Worm (Caenorhabditis elegans) whole organism, L2 larva: ENCODE results near the gene ubxn-2.
"Not testable (repeated sequence)": the region's sequence is repeated elsewhere in the genome, so short reads cannot be mapped to it uniquely, and the experiment has no call there.

Source experiments
- C34F6.9 ChIP-seq: fragments of 150-350 bp; optimal IDR thresholded peaks from 2 replicates; lab custom pipeline; 2014; ENCODE audit warnings: missing biosample characterization, missing genetic modification characterization
- Y55F3AM.14 ChIP-seq: fragments of 200-800 bp; sonication (Bioruptor generic); optimal IDR thresholded peaks from 2 replicates; lab custom pipeline; 2018; ENCODE audit warnings: mild to moderate bottlenecking, missing genetic modification characterization, missing compliant biosample characterization
- ZK546.5 ChIP-seq: sonication (generic microtip); optimal IDR thresholded peaks from 2 replicates; lab custom pipeline; 2017; ENCODE audit warnings: missing biosample characterization, missing genetic modification characterization
- alr-1 ChIP-seq: fragments of 150-350 bp; optimal IDR thresholded peaks from 2 replicates; lab custom pipeline; 2014; ENCODE audit warnings: missing biosample characterization, missing genetic modification characterization
- aly-2 ChIP-seq: fragments of 150-350 bp; optimal IDR thresholded peaks from 2 replicates; lab custom pipeline; 2014; ENCODE audit warnings: missing biosample characterization, missing genetic modification characterization
- ama-1 ChIP-seq: fragments of 150-350 bp; optimal IDR thresholded peaks from 2 replicates; lab custom pipeline; 2018; ENCODE audit warnings: inconsistent platforms
- ceh-16 ChIP-seq: fragments of 150-350 bp; optimal IDR thresholded peaks from 2 replicates; lab custom pipeline; 2014; ENCODE audit warnings: missing biosample characterization, missing genetic modification characterization
- ceh-82 ChIP-seq: fragments of 150-350 bp; optimal IDR thresholded peaks from 2 replicates; lab custom pipeline; 2014; ENCODE audit warnings: missing biosample characterization, missing genetic modification characterization
- crh-2 ChIP-seq: sonication (generic microtip); optimal IDR thresholded peaks from 2 replicates; lab custom pipeline; 2017; ENCODE audit warnings: missing biosample characterization, missing genetic modification characterization
- dmd-4 ChIP-seq: sonication (generic microtip); optimal IDR thresholded peaks from 2 replicates; lab custom pipeline; 2017; ENCODE audit warnings: missing biosample characterization, missing genetic modification characterization
- egl-27 ChIP-seq: sonication (generic microtip); optimal IDR thresholded peaks from 3 replicates; lab custom pipeline; 2017; ENCODE audit warnings: missing biosample characterization, missing genetic modification reagents, missing genetic modification characterization
- elt-3 ChIP-seq: sonication (generic microtip); optimal IDR thresholded peaks from 2 replicates; lab custom pipeline; 2017; ENCODE audit warnings: missing biosample characterization, missing genetic modification characterization
- fos-1 ChIP-seq: fragments of 150-350 bp; optimal IDR thresholded peaks from 2 replicates; lab custom pipeline; 2014; ENCODE audit warnings: missing biosample characterization, missing genetic modification characterization
- lin-13 ChIP-seq: fragments of 150-350 bp; optimal IDR thresholded peaks from 2 replicates; lab custom pipeline; 2014; ENCODE audit warnings: missing biosample characterization, missing genetic modification reagents, missing genetic modification characterization
- lin-39 ChIP-seq: fragments of 150-350 bp; optimal IDR thresholded peaks from 2 replicates; lab custom pipeline; 2014; ENCODE audit warnings: missing biosample characterization, missing genetic modification reagents, missing genetic modification characterization
- lsy-2 ChIP-seq, 2 experiments: fragments of 150-350 bp in 1 of 2; sonication (generic microtip) in 1 of 2; optimal IDR thresholded peaks; 2 replicates each; lab custom pipeline; 2014 to 2017; ENCODE audit warnings: missing biosample characterization in 2 of 2, missing genetic modification characterization in 2 of 2
- mbf-1 ChIP-seq: sonication (generic microtip); optimal IDR thresholded peaks from 2 replicates; lab custom pipeline; 2017; ENCODE audit warnings: missing biosample characterization, missing genetic modification characterization
- mdl-1 ChIP-seq, 2 experiments: fragments of 150-350 bp in 1 of 2; sonication (generic microtip) in 1 of 2; optimal IDR thresholded peaks; 2 replicates each; lab custom pipeline; 2017; ENCODE audit warnings: missing biosample characterization in 2 of 2, missing genetic modification characterization in 2 of 2
- nhr-129 ChIP-seq: fragments of 150-350 bp; optimal IDR thresholded peaks from 2 replicates; lab custom pipeline; 2014; ENCODE audit warnings: missing biosample characterization, missing genetic modification characterization
- nhr-25 ChIP-seq: fragments of 150-350 bp; sonication (generic microtip); optimal IDR thresholded peaks from 3 replicates; lab custom pipeline; 2014; ENCODE audit warnings: missing biosample characterization, missing genetic modification characterization
- nhr-6 ChIP-seq: fragments of 150-350 bp; optimal IDR thresholded peaks from 2 replicates; lab custom pipeline; 2014; ENCODE audit warnings: missing biosample characterization, missing genetic modification characterization
- peb-1 ChIP-seq: fragments of 150-350 bp; optimal IDR thresholded peaks from 2 replicates; lab custom pipeline; 2014; ENCODE audit warnings: missing biosample characterization, missing genetic modification characterization
- sem-4 ChIP-seq: fragments of 150-350 bp; optimal IDR thresholded peaks from 2 replicates; lab custom pipeline; 2014; ENCODE audit warnings: missing biosample characterization, missing genetic modification reagents, missing genetic modification characterization
- skn-1 ChIP-seq: sonication (generic microtip); optimal IDR thresholded peaks from 2 replicates; lab custom pipeline; 2017; ENCODE audit warnings: missing biosample characterization, missing genetic modification characterization
- sma-3 ChIP-seq: sonication (generic microtip); optimal IDR thresholded peaks from 2 replicates; lab custom pipeline; 2016; ENCODE audit warnings: missing genetic modification reagents, missing genetic modification characterization, missing compliant biosample characterization
- unc-55 ChIP-seq: fragments of 150-350 bp; sonication (generic microtip); optimal IDR thresholded peaks from 3 replicates; lab custom pipeline; 2014; ENCODE audit warnings: missing biosample characterization, missing genetic modification reagents, missing genetic modification characterization
- unc-62 ChIP-seq: fragments of 150-350 bp; optimal IDR thresholded peaks from 2 replicates; lab custom pipeline; 2014; ENCODE audit warnings: missing biosample characterization, missing genetic modification reagents, missing genetic modification characterization
- zag-1 ChIP-seq: fragments of 150-350 bp; optimal IDR thresholded peaks from 2 replicates; lab custom pipeline; 2014; ENCODE audit warnings: missing biosample characterization, missing genetic modification characterization
- ztf-11 ChIP-seq: sonication (generic microtip); optimal IDR thresholded peaks from 2 replicates; lab custom pipeline; 2017; ENCODE audit warnings: missing biosample characterization, missing genetic modification characterization
- ztf-4 ChIP-seq: fragments of 150-350 bp; optimal IDR thresholded peaks from 2 replicates; lab custom pipeline; 2014; ENCODE audit warnings: missing biosample characterization, missing genetic modification characterization

The ubxn-2 gene

DNA sequence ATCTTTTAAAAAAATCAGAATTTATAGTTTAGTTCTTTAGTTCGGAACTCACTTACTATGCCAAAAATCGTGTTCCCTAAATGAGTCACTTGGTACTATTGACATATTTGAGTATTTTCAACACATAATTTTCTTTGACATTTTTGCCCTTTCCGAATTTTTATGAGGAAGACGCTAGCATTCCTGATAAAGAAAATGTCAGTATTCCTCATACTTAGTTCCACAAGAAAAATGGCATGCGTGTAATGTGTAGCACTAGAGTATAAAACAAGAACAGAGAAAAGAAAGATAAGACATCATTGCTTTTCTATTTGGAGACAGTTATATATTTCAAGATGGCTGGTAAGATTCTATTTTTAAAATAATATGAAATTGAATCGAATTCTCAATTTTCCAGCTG lies 4.3 kb upstream of the ubxn-2 start, which contains the start of gene Y94H6A.2:
Gene Y94H6A.2, plus strand, starts transcription at position 336 of the 400 bp plus-strand sequence.
- TF ChIP-seq Y55F3AM.14 (GFP tag; lab: Kevin White, UChicago): no peak
- TF ChIP-seq fos-1: peak; percentile 76

DNA sequence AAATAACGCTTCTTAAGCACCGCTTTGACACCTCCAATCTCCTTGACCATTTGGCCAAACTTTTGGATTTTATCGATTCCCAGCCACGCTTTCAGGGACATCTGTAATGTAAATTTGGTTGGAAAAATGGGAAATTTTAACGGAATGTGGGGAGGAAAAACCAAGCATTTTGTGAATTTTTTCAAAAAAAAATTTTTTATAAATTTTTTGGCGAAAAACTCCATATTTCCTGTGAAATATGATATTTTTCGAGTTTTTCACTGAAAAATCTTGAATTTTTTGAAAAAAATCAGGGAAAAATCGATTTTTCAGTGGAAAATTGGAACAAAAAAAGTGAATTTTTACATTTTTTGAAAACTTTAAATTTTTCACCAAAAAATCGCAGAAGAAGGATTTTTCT lies 5.9 kb downstream of the ubxn-2 start, which contains the start of gene ndua-12:
Gene ndua-12, minus strand, starts transcription at position 101 of the 400 bp plus-strand sequence.
- TF ChIP-seq ceh-82; alr-1 (tag; lab: Kevin White, UChicago); nhr-129 (tag; lab: Kevin White, UChicago): not testable (repeated sequence)
- TF ChIP-seq, all 48 proteins: peak for 0; not testable (repeated sequence) for 48

DNA sequence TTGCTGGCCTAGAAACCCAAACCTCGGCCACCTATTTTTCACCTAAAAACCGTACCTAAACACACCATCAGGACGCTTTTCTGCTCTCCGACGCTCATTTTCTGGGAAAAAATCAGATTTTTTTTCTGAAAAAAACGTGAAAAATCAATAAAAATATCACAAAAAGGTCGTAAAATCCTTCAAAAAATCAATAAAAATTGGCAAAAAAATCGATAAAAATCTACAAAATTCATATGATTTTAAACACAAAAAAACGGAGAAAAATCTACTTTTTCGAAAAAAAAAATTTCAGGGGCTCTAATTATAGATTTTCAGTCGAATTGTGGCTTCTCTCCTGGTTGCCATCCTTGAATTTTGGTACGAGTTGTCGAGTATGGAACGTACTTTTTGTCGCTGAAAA lies 9.1 kb downstream of the ubxn-2 start, which contains the start of gene Y94H6A.7:
Gene Y94H6A.7, minus strand, starts transcription at position 101 of the 400 bp plus-strand sequence.
- TF ChIP-seq C34F6.9, nhr-129, ceh-16 (tag; lab: Kevin White, UChicago): not testable (repeated sequence)
- TF ChIP-seq, all 48 proteins: peak for 0; not testable (repeated sequence) for 48

DNA sequence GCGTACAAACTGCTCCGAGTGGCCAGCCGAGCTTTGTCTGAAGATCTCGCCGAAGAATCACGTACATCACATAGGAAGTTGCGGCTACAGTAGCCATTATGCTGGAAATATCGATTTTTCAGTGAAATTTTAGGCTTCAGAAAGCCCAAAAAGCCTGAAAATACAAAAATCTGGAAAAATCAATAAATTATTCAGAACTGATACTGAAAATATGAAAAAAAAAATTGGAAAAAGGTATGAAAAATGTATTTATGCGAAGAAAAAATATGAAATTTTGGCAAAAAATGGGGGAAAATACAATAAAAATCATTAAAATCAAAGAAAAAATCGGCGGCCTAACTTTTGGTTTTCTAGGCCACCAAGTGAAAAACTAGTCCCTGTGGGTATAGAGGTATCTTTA lies 12.7 kb downstream of the ubxn-2 start, which contains the start of gene Y94H6A.12:
Gene Y94H6A.12, minus strand, starts transcription at position 101 of the 400 bp plus-strand sequence.
- TF ChIP-seq zag-1 (tag; lab: Kevin White, UChicago): no peak
- no peak for TF ChIP-seq unc-62 (GFP tag; lab: Kevin White, UChicago)
- no peak for TF ChIP-seq ztf-4
- no peak for TF ChIP-seq C34F6.9 (tag; lab: Kevin White, UChicago)
- TF ChIP-seq nhr-129 (tag; lab: Kevin White, UChicago): no peak
- no peak for TF ChIP-seq dmd-4 (tag; lab: Kevin White, UChicago)
- TF ChIP-seq unc-55 (GFP tag; lab: Kevin White, UChicago): no peak
- TF ChIP-seq egl-27 (tag; lab: Kevin White, UChicago): no peak

DNA sequence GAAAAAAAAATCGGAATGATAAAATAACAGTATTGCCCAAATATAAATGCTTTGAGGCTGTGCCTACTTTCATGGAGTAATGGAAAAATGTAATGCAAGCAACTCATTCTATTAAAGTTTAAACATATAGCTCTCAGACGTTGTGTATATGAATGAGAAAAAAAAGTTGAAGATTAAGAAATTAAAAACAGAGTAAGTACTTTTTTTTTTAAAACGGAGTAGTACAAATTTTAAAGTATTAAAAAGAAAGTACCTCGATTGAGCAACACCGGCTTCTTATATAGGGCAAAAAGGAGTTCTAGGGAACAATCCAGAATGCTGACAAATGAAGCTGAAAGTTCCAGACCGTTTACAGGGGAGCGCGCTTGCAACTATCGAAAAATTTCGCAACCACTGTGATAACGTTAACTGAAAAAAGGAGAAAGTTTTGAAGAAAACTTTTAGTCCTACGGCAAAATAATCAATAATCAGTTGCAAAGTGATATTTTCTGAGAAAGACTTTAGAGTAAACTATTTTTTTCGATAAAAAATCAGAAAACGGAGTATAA lies 14.4 kb downstream of the ubxn-2 start:
- peak; percentile 65 for TF ChIP-seq ama-1 (lab: Kevin White, UChicago)
- TF ChIP-seq C34F6.9 (tag; lab: Kevin White, UChicago): peak; percentile 10
- TF ChIP-seq lsy-2 (tag; optimal IDR thresholded peaks at IDR 0.05; lab: Kevin White, UChicago): peak in 1 of 2 experiments; percentile 15
- peak; percentile 12 for TF ChIP-seq sma-3 (GFP tag; lab: Kevin White, UChicago)
- TF ChIP-seq mbf-1: no peak
- TF ChIP-seq crh-2 (tag; lab: Kevin White, UChicago): peak; percentile 63
- peak; percentile 23 for TF ChIP-seq lin-13 (GFP tag; lab: Kevin White, UChicago)
- no peak for TF ChIP-seq sem-4 (tag; lab: Kevin White, UChicago)
- no peak for TF ChIP-seq nhr-129 (tag; lab: Kevin White, UChicago)
- TF ChIP-seq peb-1 (tag; lab: Kevin White, UChicago): no peak
- no peak for TF ChIP-seq mdl-1 (tag; optimal IDR thresholded peaks at IDR 0.05; lab: Kevin White, UChicago)
- peak; percentile 47 for TF ChIP-seq unc-55 (GFP tag; lab: Kevin White, UChicago)
- TF ChIP-seq aly-2 (tag; lab: Kevin White, UChicago): no peak
- no peak for TF ChIP-seq lin-39 (tag; lab: Kevin White, UChicago)
- no peak for TF ChIP-seq ztf-11
- TF ChIP-seq nhr-6 (tag; lab: Kevin White, UChicago): no peak
- TF ChIP-seq elt-3 (tag; lab: Kevin White, UChicago): no peak
- peak; percentile 19 for TF ChIP-seq fos-1
- no peak for TF ChIP-seq ceh-82
- no peak for TF ChIP-seq ceh-16 (tag; lab: Kevin White, UChicago)
- peak; percentile 94 for TF ChIP-seq skn-1 (tag; lab: Kevin White, UChicago)
- TF ChIP-seq nhr-25 (tag; lab: Kevin White, UChicago): no peak
- TF ChIP-seq ZK546.5 (tag; lab: Kevin White, UChicago): no peak
